Worm (Caenorhabditis elegans): ENCODE data around the gene M117.1.

DNA sequence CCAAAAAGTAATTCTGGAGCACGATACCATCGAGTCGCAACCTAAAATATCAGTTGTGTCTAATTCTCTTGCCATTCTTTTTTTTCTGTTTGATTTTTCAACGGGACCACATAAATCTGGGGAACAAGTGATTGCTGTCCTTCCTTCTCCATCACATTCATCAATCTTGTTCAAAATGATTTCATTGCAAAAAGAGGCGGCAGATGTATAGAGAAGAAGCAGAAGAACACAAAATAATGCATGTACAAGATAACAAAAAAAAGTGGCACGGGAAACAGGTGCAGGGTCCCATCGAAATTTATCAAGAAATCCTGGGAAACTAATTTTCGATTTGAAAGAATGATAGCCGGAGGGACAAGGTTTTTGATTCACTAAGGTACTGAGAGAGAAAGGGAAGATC is 14.8 kb upstream of the M117.1 start:
- TF ChIP-seq aly-2 (tag; optimal IDR thresholded peaks at IDR 0.05) (no peak), nhr-77 (tag; optimal IDR thresholded peaks at IDR 0.05) (no peak), lin-39 (tag; optimal IDR thresholded peaks at IDR 0.05) (no peak), nhr-12 (tag; optimal IDR thresholded peaks at IDR 0.05) (no peak), mdl-1 (tag; optimal IDR thresholded peaks at IDR 0.05) (no peak), ceh-82 (tag; optimal IDR thresholded peaks at IDR 0.05) (no peak), ama-1 (optimal IDR thresholded peaks at IDR 0.05) (no peak), nhr-6 (tag; optimal IDR thresholded peaks at IDR 0.05) (no peak), ceh-16 (tag; optimal IDR thresholded peaks at IDR 0.05) (no peak), blmp-1 (tag; optimal IDR thresholded peaks at IDR 0.05; ENCODE audit: insufficient read depth) (no peak)
